Fruit fly (Drosophila melanogaster): Measurements from ENCODE around the gene crim.

crim gene

DNA sequence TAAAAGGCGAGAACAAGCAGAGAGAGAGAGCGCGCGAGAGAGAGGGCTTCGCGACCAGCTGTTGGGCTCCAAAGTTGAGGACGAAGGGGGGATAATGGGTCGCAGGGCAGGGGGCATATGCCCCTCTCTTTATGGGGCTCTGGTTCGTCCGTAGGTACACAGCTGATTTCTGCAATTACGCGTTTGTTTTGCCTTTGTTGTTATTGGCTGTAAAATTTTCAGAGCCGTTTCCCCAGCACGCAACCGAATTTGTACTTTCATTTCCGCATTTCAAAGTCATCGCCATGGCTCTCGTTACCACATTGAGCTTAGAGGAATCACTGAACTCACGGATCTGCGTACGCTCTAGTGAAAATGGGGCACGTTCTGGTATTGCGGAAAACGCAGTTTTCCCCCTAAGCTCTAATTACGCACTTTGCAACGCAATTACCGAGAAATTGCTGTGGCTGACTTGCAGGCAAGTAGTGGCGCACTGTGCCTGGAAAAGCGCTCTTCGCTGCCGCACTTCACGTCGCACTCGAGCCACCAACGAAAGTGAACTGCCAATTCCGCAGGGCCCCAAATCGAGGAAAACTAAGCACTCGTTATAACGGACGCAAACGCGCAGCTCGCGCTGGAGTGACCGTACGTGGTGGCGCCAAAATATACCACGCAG, 3.1 kb downstream of the crim start, which contains the start of gene CG11658 (continued):
- TF ChIP-seq tio (GFP tag; optimal IDR thresholded peaks at IDR 0.05): no peak
- no peak for TF ChIP-seq CG17802 (tag; optimal IDR thresholded peaks at IDR 0.05)
- TF ChIP-seq CG8388 (GFP tag; optimal IDR thresholded peaks at IDR 0.05): no peak
- TF ChIP-seq CG18476 (GFP tag; optimal IDR thresholded peaks at IDR 0.05): no peak
- TF ChIP-seq Taf1 (GFP tag; IDR thresholded peaks at IDR 0.05): no peak
- TF ChIP-seq zen (tag; optimal IDR thresholded peaks at IDR 0.05): no peak
- no peak for TF ChIP-seq fd3F (GFP tag; optimal IDR thresholded peaks at IDR 0.05)
- no peak for TF ChIP-seq CG12744 (GFP tag; optimal IDR thresholded peaks at IDR 0.05)
- TF ChIP-seq onecut (GFP tag; IDR thresholded peaks at IDR 0.05): no peak
- no peak for TF ChIP-seq phol (tag; optimal IDR thresholded peaks at IDR 0.05)
- no peak for TF ChIP-seq Mrtf (GFP tag; IDR thresholded peaks at IDR 0.05)
- peak; percentile 12 for TF ChIP-seq cwo (GFP tag; optimal IDR thresholded peaks at IDR 0.05)
- TF ChIP-seq CG10147 (GFP tag; optimal IDR thresholded peaks at IDR 0.05): no peak
- TF ChIP-seq HLH4C (GFP tag; IDR thresholded peaks at IDR 0.05; ENCODE audit: partially characterized antibody): no peak
- peak in 1 of 2 experiments; percentile 25 for TF ChIP-seq Hr78 (GFP tag; optimal IDR thresholded peaks at IDR 0.05)
- TF ChIP-seq pnt (GFP tag; optimal IDR thresholded peaks at IDR 0.05): no peak
- no peak for TF ChIP-seq NK7.1 (GFP tag; optimal IDR thresholded peaks at IDR 0.05)
- TF ChIP-seq corto (GFP tag; optimal IDR thresholded peaks at IDR 0.05): no peak
- no peak for TF ChIP-seq Ptx1 (GFP tag; IDR thresholded peaks at IDR 0.05)
- no peak for TF ChIP-seq Spps (tag; optimal IDR thresholded peaks at IDR 0.05)
- TF ChIP-seq Hand (GFP tag; optimal IDR thresholded peaks at IDR 0.05): peak; percentile 44
- no peak; the same call in 2 of the 3 replicates for TF ChIP-seq CG17361 (GFP tag; IDR thresholded peaks at IDR 0.05)
- TF ChIP-seq CG16813 (GFP tag; IDR thresholded peaks at IDR 0.05; ENCODE audit: partially characterized antibody): no peak
- TF ChIP-seq chinmo (GFP tag; IDR thresholded peaks at IDR 0.05; ENCODE audit: partially characterized antibody): peak; percentile 93; the same call in 3 of the 4 replicates
- TF ChIP-seq chif (GFP tag; optimal IDR thresholded peaks at IDR 0.05): no peak
- no peak for TF ChIP-seq Hsf (GFP tag; optimal IDR thresholded peaks at IDR 0.05)
- no peak for TF ChIP-seq CG3995 (GFP tag; optimal IDR thresholded peaks at IDR 0.05)
- TF ChIP-seq dm (GFP tag; optimal IDR thresholded peaks at IDR 0.05): no peak
- TF ChIP-seq CG18619 (GFP tag; optimal IDR thresholded peaks at IDR 0.05): peak; percentile 11
- no peak for TF ChIP-seq pzg (GFP tag; optimal IDR thresholded peaks at IDR 0.05)
- TF ChIP-seq CG2120 (GFP tag; optimal IDR thresholded peaks at IDR 0.05): no peak
- TF ChIP-seq tgo (GFP tag; IDR thresholded peaks at IDR 0.05): no peak
- TF ChIP-seq CG3847 (GFP tag; IDR thresholded peaks at IDR 0.05): no peak
- no peak for TF ChIP-seq pan (optimal IDR thresholded peaks at IDR 0.05)
- TF ChIP-seq pan (GFP tag; optimal IDR thresholded peaks at IDR 0.05 in 1 of 2, IDR thresholded peaks at IDR 0.05 in 1 of 2): peak in 1 of 2 experiments; percentile 19
- TF ChIP-seq disco-r (GFP tag; optimal IDR thresholded peaks at IDR 0.05): no peak
- no peak for TF ChIP-seq dan (GFP tag; IDR thresholded peaks at IDR 0.05)
- no peak for TF ChIP-seq CG3838 (GFP tag; optimal IDR thresholded peaks at IDR 0.05)
- no peak for TF ChIP-seq CG11696 (GFP tag; IDR thresholded peaks at IDR 0.05)
- 0 out of 2 replicates have a peak, but pooled peaks have one; percentile 11 for TF ChIP-seq gsb (GFP tag; IDR thresholded peaks at IDR 0.05)
- no peak for TF ChIP-seq crc (GFP tag; optimal IDR thresholded peaks at IDR 0.05)
- TF ChIP-seq CG8944 (GFP tag; optimal IDR thresholded peaks at IDR 0.05): no peak
- no peak for TF ChIP-seq CG11723 (GFP tag; optimal IDR thresholded peaks at IDR 0.05)
- peak; percentile 81; the same call in 1 of the 2 replicates for TF ChIP-seq rib (GFP tag; IDR thresholded peaks at IDR 0.05)
- no peak for TF ChIP-seq CG43689 (GFP tag; IDR thresholded peaks at IDR 0.05)
- no peak for TF ChIP-seq ham (GFP tag; IDR thresholded peaks at IDR 0.05)
- TF ChIP-seq hkb (optimal IDR thresholded peaks at IDR 0.05): no peak
- no peak for TF ChIP-seq hkb (GFP tag; IDR thresholded peaks at IDR 0.05)
- no peak for TF ChIP-seq CG7372 (GFP tag; IDR thresholded peaks at IDR 0.05)
- no peak for TF ChIP-seq GATAe (GFP tag; conservative IDR thresholded peaks at IDR 0.05)
- TF ChIP-seq zen2 (GFP tag; IDR thresholded peaks at IDR 0.05; ENCODE audit: partially characterized antibody): peak; percentile 40

Measured in whole organism, embryonic.